Fruit fly (Drosophila melanogaster): ENCODE measurements around the gene CG11722.

- TF ChIP-seq CG32006 (GFP tag; optimal IDR thresholded peaks at IDR 0.05) (peak; percentile 32), Blimp-1 (GFP tag; optimal IDR thresholded peaks at IDR 0.05) (peak; percentile 66), topi (GFP tag; optimal IDR thresholded peaks at IDR 0.05) (peak; percentile 82), fkh (GFP tag; optimal IDR thresholded peaks at IDR 0.05) (peak; percentile 22), OdsH (GFP tag; optimal IDR thresholded peaks at IDR 0.05) (peak; percentile 57), Sox14 (GFP tag; optimal IDR thresholded peaks at IDR 0.05) (peak; percentile 84), CG8119 (GFP tag; IDR thresholded peaks at IDR 0.05) (no peak), vri (GFP tag; optimal IDR thresholded peaks at IDR 0.05) (peak; percentile 92), CG11762 (GFP tag; optimal IDR thresholded peaks at IDR 0.05; ENCODE audit: insufficient read depth) (no peak), CG6163 (GFP tag; IDR thresholded peaks at IDR 0.05) (peak; percentile 81), CG11902 (GFP tag; optimal IDR thresholded peaks at IDR 0.05) (peak; percentile 43), CG7368 (GFP tag; optimal IDR thresholded peaks at IDR 0.05) (peak; percentile 34), salr (GFP tag; optimal IDR thresholded peaks at IDR 0.05) (peak; percentile 22 to 26)
Observed at dm6 chr3R:10084914-10085313, 39.6 kb upstream of the CG11722 start.

Measured in whole organism, prepupa.